Fruit fly (Drosophila melanogaster) whole organism, prepupa: ENCODE measurements around the gene CG14856.

Source experiments
- CG10631 ChIP-seq: fragments of 200-800 bp; sonication (Bioruptor generic); optimal IDR thresholded peaks from 2 replicates; lab custom pipeline; 2016; ENCODE audit warnings: missing biosample characterization, missing genetic modification characterization
- CG10669 ChIP-seq: fragments of 200-800 bp; sonication (Bioruptor generic); optimal IDR thresholded peaks from 3 replicates; lab custom pipeline; 2018; ENCODE audit warnings: missing biosample characterization, mild to moderate bottlenecking, missing genetic modification characterization, moderate library complexity
- CG11762 ChIP-seq: fragments of 200-800 bp; sonication (Bioruptor generic); optimal IDR thresholded peaks from 3 replicates; lab custom pipeline; 2016; ENCODE audit warnings: missing biosample characterization, missing genetic modification characterization; ENCODE audit not compliant: insufficient read depth
- CG11902 ChIP-seq: fragments of 200-800 bp; sonication (Bioruptor generic); optimal IDR thresholded peaks from 3 replicates; lab custom pipeline; 2016; ENCODE audit warnings: missing biosample characterization, missing genetic modification characterization
- CG15336 ChIP-seq: fragments of 200-800 bp; sonication (Bioruptor generic); IDR thresholded peaks from 2 replicates; pipeline ENCODE4 v1.3.6; 2022; ENCODE audit warnings: missing biosample characterization, missing genetic modification characterization
- CG1621 ChIP-seq: fragments of 200-800 bp; sonication (Bioruptor generic); optimal IDR thresholded peaks from 3 replicates; lab custom pipeline; 2018; ENCODE audit warnings: missing biosample characterization, mild to moderate bottlenecking, missing genetic modification characterization
- CG3032 ChIP-seq: fragments of 200-800 bp; optimal IDR thresholded peaks from 2 replicates; lab custom pipeline; 2019; ENCODE audit warnings: missing biosample characterization, mild to moderate bottlenecking, missing genetic modification characterization, moderate library complexity
- CG31627 ChIP-seq: fragments of 200-800 bp; sonication (Bioruptor generic); optimal IDR thresholded peaks from 3 replicates; lab custom pipeline; 2016; ENCODE audit warnings: missing biosample characterization, missing genetic modification characterization
- CG32006 ChIP-seq: fragments of 200-800 bp; sonication (Bioruptor generic); optimal IDR thresholded peaks from 3 replicates; lab custom pipeline; 2017; ENCODE audit warnings: missing biosample characterization, mild to moderate bottlenecking, missing genetic modification characterization
- CG34406 ChIP-seq: fragments of 200-800 bp; sonication (Bioruptor generic); optimal IDR thresholded peaks from 3 replicates; lab custom pipeline; 2016; ENCODE audit warnings: missing biosample characterization, missing genetic modification characterization
- CG3919 ChIP-seq: fragments of 200-800 bp; sonication (Bioruptor generic); optimal IDR thresholded peaks from 3 replicates; lab custom pipeline; 2016; ENCODE audit warnings: missing biosample characterization, missing genetic modification characterization
- CG4318 ChIP-seq: fragments of 200-800 bp; sonication (Bioruptor generic); optimal IDR thresholded peaks from 3 replicates; lab custom pipeline; 2017; ENCODE audit warnings: missing biosample characterization, mild to moderate bottlenecking, missing genetic modification characterization
- CG6163 ChIP-seq: fragments of 200-800 bp; sonication (Bioruptor generic); IDR thresholded peaks from 3 replicates; pipeline ENCODE4 v1.3.6; 2022; ENCODE audit warnings: missing biosample characterization, missing genetic modification characterization
- CG6276 ChIP-seq: fragments of 200-800 bp; sonication (Bioruptor generic); optimal IDR thresholded peaks from 2 replicates; lab custom pipeline; 2017; ENCODE audit warnings: missing biosample characterization, mild to moderate bottlenecking, missing genetic modification characterization
- CG6792 ChIP-seq: fragments of 200-800 bp; sonication (Bioruptor generic); optimal IDR thresholded peaks from 3 replicates; lab custom pipeline; 2016; ENCODE audit warnings: missing biosample characterization, missing genetic modification characterization
- CG6808 ChIP-seq: fragments of 200-800 bp; sonication (Bioruptor generic); optimal IDR thresholded peaks from 3 replicates; lab custom pipeline; 2017; ENCODE audit warnings: missing biosample characterization, missing genetic modification characterization, mild to moderate bottlenecking, moderate library complexity, missing genetic modification reagents
- CG6854 ChIP-seq: fragments of 200-800 bp; sonication (Bioruptor generic); optimal IDR thresholded peaks from 2 replicates; lab custom pipeline; 2017; ENCODE audit warnings: missing biosample characterization, mild to moderate bottlenecking, missing genetic modification characterization
- CG7368 ChIP-seq: fragments of 200-800 bp; sonication (Bioruptor generic); optimal IDR thresholded peaks from 3 replicates; lab custom pipeline; 2016; ENCODE audit warnings: missing biosample characterization, missing genetic modification characterization
- CG8119 ChIP-seq: fragments of 200-800 bp; sonication (Bioruptor generic); IDR thresholded peaks from 3 replicates; pipeline ENCODE4 v1.3.6; 2022; ENCODE audit warnings: missing biosample characterization, missing genetic modification characterization
- CG8319 ChIP-seq: fragments of 200-800 bp; sonication (Bioruptor generic); optimal IDR thresholded peaks from 3 replicates; lab custom pipeline; 2016; ENCODE audit warnings: missing biosample characterization, missing genetic modification characterization
- CG9139 ChIP-seq: fragments of 200-800 bp; sonication (Bioruptor generic); optimal IDR thresholded peaks from 3 replicates; lab custom pipeline; 2017; ENCODE audit warnings: missing biosample characterization, mild to moderate bottlenecking, missing genetic modification characterization
- Eip93F ChIP-seq: fragments of 200-800 bp; sonication (Bioruptor generic); optimal IDR thresholded peaks from 2 replicates; lab custom pipeline; 2016; ENCODE audit warnings: missing biosample characterization, mild to moderate bottlenecking, missing genetic modification characterization
- Ets96B ChIP-seq: fragments of 200-800 bp; optimal IDR thresholded peaks from 2 replicates; lab custom pipeline; 2019; ENCODE audit warnings: missing biosample characterization, mild to moderate bottlenecking, missing genetic modification characterization, moderate library complexity
- Hr38 ChIP-seq: sonication (Bioruptor generic); optimal IDR thresholded peaks from 2 replicates; lab custom pipeline; 2016; ENCODE audit warnings: missing biosample characterization, missing genetic modification characterization
- Hr4 ChIP-seq: fragments of 200-800 bp; sonication (Bioruptor generic); optimal IDR thresholded peaks from 3 replicates; lab custom pipeline; 2016; ENCODE audit warnings: missing biosample characterization, missing genetic modification characterization
- OdsH ChIP-seq: fragments of 200-800 bp; sonication (Bioruptor generic); optimal IDR thresholded peaks from 3 replicates; lab custom pipeline; 2016; ENCODE audit warnings: missing biosample characterization, missing genetic modification characterization
- Smox ChIP-seq: fragments of 200-800 bp; sonication (Bioruptor generic); optimal IDR thresholded peaks from 3 replicates; lab custom pipeline; 2016; ENCODE audit warnings: missing biosample characterization, missing genetic modification characterization
- Sox14 ChIP-seq: fragments of 200-800 bp; sonication (Bioruptor generic); optimal IDR thresholded peaks from 3 replicates; lab custom pipeline; 2016; ENCODE audit warnings: missing biosample characterization, missing genetic modification characterization
- Sox15 ChIP-seq: fragments of 200-800 bp; sonication (Bioruptor generic); optimal IDR thresholded peaks from 3 replicates; lab custom pipeline; 2016; ENCODE audit warnings: missing biosample characterization, missing genetic modification characterization
- achi ChIP-seq: fragments of 200-800 bp; sonication (Bioruptor generic); optimal IDR thresholded peaks from 3 replicates; lab custom pipeline; 2016; ENCODE audit warnings: missing biosample characterization, missing genetic modification characterization
- acj6 ChIP-seq: fragments of 200-800 bp; sonication (Bioruptor generic); optimal IDR thresholded peaks from 3 replicates; lab custom pipeline; 2016; ENCODE audit warnings: missing biosample characterization, missing genetic modification characterization
- dac ChIP-seq: fragments of 200-800 bp; sonication (Bioruptor generic); optimal IDR thresholded peaks from 2 replicates; lab custom pipeline; 2017; ENCODE audit warnings: missing biosample characterization, mild to moderate bottlenecking, missing genetic modification characterization
- dsx ChIP-seq: fragments of 200-800 bp; optimal IDR thresholded peaks from 3 replicates; lab custom pipeline; 2019; ENCODE audit warnings: missing biosample characterization, mild to moderate bottlenecking, missing genetic modification characterization, moderate library complexity; ENCODE audit not compliant: poor library complexity, severe bottlenecking
- eg ChIP-seq: fragments of 200-800 bp; sonication (Bioruptor generic); IDR thresholded peaks from 3 replicates; pipeline ENCODE4 v1.3.6; 2022; ENCODE audit warnings: missing biosample characterization, missing genetic modification characterization
- esn ChIP-seq: fragments of 200-800 bp; sonication (Bioruptor generic); optimal IDR thresholded peaks from 2 replicates; lab custom pipeline; 2016; ENCODE audit warnings: missing biosample characterization, mild to moderate bottlenecking, missing genetic modification characterization, moderate library complexity
- fd59A ChIP-seq: fragments of 200-800 bp; sonication (Bioruptor generic); optimal IDR thresholded peaks from 2 replicates; lab custom pipeline; 2017; ENCODE audit warnings: missing biosample characterization, mild to moderate bottlenecking, missing genetic modification characterization, missing genetic modification reagents
- fd85E ChIP-seq: fragments of 200-800 bp; sonication (Bioruptor generic); optimal IDR thresholded peaks from 3 replicates; lab custom pipeline; 2016; ENCODE audit warnings: missing biosample characterization, missing genetic modification characterization
- fkh ChIP-seq: fragments of 200-800 bp; sonication (Bioruptor generic); optimal IDR thresholded peaks from 3 replicates; lab custom pipeline; 2017; ENCODE audit warnings: missing biosample characterization, mild to moderate bottlenecking, missing genetic modification characterization, moderate library complexity
- lz ChIP-seq: fragments of 200-800 bp; sonication (Bioruptor generic); optimal IDR thresholded peaks from 3 replicates; lab custom pipeline; 2016; ENCODE audit warnings: missing biosample characterization, missing genetic modification characterization
- net ChIP-seq: fragments of 200-800 bp; sonication (Bioruptor generic); optimal IDR thresholded peaks from 3 replicates; lab custom pipeline; 2016; ENCODE audit warnings: missing biosample characterization, missing genetic modification characterization
- salr ChIP-seq, 2 experiments: fragments of 200-800 bp; sonication (Bioruptor generic); optimal IDR thresholded peaks; 3 replicates each; lab custom pipeline; 2016 to 2018; ENCODE audit warnings: missing biosample characterization in 2 of 2, missing genetic modification characterization in 2 of 2, mild to moderate bottlenecking in 1 of 2
- spab ChIP-seq: fragments of 200-800 bp; sonication (Bioruptor generic); optimal IDR thresholded peaks from 2 replicates; lab custom pipeline; 2017; ENCODE audit warnings: missing biosample characterization, mild to moderate bottlenecking, missing genetic modification characterization, missing genetic modification reagents
- ss ChIP-seq, 2 experiments: fragments of 200-800 bp; sonication (Bioruptor generic); optimal IDR thresholded peaks; 2 replicates in 1 of 2; 3 replicates in 1 of 2; lab custom pipeline; 2017 to 2018; ENCODE audit warnings: mild to moderate bottlenecking in 2 of 2, missing biosample characterization in 2 of 2, missing genetic modification characterization in 2 of 2, moderate library complexity in 1 of 2
- svp ChIP-seq: fragments of 200-800 bp; sonication (Bioruptor generic); peaks from one replicate; lab custom pipeline; 2016; ENCODE audit warnings: missing biosample characterization, missing genetic modification characterization
- vri ChIP-seq: fragments of 200-800 bp; sonication (Bioruptor generic); optimal IDR thresholded peaks from 3 replicates; lab custom pipeline; 2016; ENCODE audit warnings: missing biosample characterization, mild to moderate bottlenecking, missing genetic modification characterization

Gene CG14856

DNA sequence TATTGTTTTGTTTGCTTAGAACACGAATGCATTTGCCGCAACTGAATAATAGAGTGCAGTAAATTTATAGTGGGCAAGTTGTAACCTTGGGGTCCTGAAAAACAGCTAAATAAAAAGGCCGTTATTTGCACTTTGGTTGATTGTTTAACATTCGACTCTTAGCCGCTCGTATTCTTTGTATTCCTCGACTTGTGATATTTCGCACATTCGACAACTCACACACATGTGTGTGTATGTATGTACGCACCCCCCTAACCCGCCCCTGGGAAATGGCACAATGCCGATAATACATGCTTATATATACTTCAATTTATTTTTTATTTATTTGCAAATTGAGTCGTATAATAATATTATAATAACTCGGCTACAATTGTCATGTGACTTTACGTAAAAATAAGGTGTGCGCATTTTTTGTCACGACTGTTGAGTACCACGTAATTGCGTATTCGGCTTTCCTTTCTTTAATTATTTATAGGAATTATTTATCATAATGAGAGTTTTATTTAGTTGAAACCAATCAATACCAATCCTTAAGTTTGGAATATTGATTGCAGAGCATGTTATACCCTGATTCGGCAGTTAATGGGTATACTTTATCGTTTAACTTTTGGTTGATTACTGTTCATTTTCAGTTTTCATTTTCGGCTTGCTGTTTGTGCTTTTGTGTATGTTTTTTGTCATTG lies 43.8 kb upstream of the CG14856 start (continued):
- peak; percentile 85 for TF ChIP-seq lz (GFP tag; lab: Kevin White, UChicago)
- TF ChIP-seq net (GFP tag; lab: Kevin White, UChicago), result peak; percentile 44
- no peak for TF ChIP-seq CG6276
- TF ChIP-seq acj6 (GFP tag; lab: Kevin White, UChicago), result peak; percentile 44
- no peak for TF ChIP-seq CG3032
- peak; percentile 46 for TF ChIP-seq fd85E (GFP tag; lab: Kevin White, UChicago)
- peak; percentile 14 for TF ChIP-seq CG32006 (GFP tag; lab: Kevin White, UChicago)
- peak; percentile 53; the same call in 1 of the 2 replicates for TF ChIP-seq CG15336 (GFP tag; lab: Robert Waterston, UW)
- peak; percentile 78; the same call in 2 of the 3 replicates for TF ChIP-seq eg (GFP tag; lab: Robert Waterston, UW)
- TF ChIP-seq spab (GFP tag; lab: Kevin White, UChicago), result no peak
- TF ChIP-seq CG7368 (GFP tag; lab: Kevin White, UChicago), result peak; percentile 37
- no peak for TF ChIP-seq CG10669 (GFP tag; lab: Kevin White, UChicago)
- no peak for TF ChIP-seq Ets96B (tag; lab: Kevin White, UChicago)
- peak; percentile 91 for TF ChIP-seq svp (GFP tag; lab: Kevin White, UChicago)
- TF ChIP-seq CG3919 (GFP tag; lab: Kevin White, UChicago), result peak; percentile 66
- TF ChIP-seq vri (GFP tag; lab: Kevin White, UChicago), result peak; percentile 69
- TF ChIP-seq CG11762 (GFP tag; lab: Kevin White, UChicago), result peak; percentile 22
- no peak for TF ChIP-seq salr (GFP tag; optimal IDR thresholded peaks at IDR 0.05; lab: Kevin White, UChicago)
- TF ChIP-seq CG6792 (GFP tag; lab: Kevin White, UChicago), result peak; percentile 51
- peak; percentile 48 for TF ChIP-seq CG10631 (GFP tag; lab: Kevin White, UChicago)
- TF ChIP-seq CG31627, result peak; percentile 73
- TF ChIP-seq CG8319 (GFP tag; lab: Kevin White, UChicago), result peak; percentile 52
- peak; percentile 58 for TF ChIP-seq Sox14 (GFP tag; lab: Kevin White, UChicago)
- TF ChIP-seq CG6854 (GFP tag; lab: Kevin White, UChicago), result peak; percentile 11
- peak; percentile 83 for TF ChIP-seq esn
- TF ChIP-seq Hr38, result no peak
- no peak for TF ChIP-seq CG1621 (tag; lab: Kevin White, UChicago)
- TF ChIP-seq fd59A (GFP tag; lab: Kevin White, UChicago), result no peak
- peak; percentile 32 for TF ChIP-seq Sox15
- peak; percentile 54 for TF ChIP-seq Eip93F
- TF ChIP-seq, all 60 proteins: peak for 42

DNA sequence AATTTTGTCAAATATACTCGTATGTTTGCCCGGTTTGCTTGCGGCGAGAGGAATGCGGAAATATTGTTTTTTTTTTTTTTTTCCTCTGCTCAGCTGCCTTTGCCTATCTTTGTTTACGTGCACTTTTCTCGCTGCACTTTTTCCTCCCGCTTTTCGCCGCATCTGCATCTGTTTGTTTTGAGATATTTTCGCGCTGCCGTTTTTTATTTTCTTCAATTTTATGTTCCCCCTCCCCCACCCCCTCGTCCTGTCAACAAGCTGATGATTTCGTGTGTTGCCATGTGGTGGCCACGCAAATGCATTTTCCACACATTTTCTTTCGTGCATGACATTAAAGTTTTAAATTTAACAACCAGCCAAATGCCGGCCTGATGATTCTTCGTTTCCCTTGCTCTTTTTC lies 42.7 kb upstream of the CG14856 start:
- no peak for TF ChIP-seq Eip93F
- no peak for TF ChIP-seq ss (GFP tag; optimal IDR thresholded peaks at IDR 0.05; lab: Kevin White, UChicago)
- no peak for TF ChIP-seq CG6808
- TF ChIP-seq CG6854 (GFP tag; lab: Kevin White, UChicago), result no peak
- TF ChIP-seq CG32006 (GFP tag; lab: Kevin White, UChicago), result no peak
- TF ChIP-seq OdsH (GFP tag; lab: Kevin White, UChicago), result no peak
- no peak for TF ChIP-seq fd85E (GFP tag; lab: Kevin White, UChicago)
- no peak for TF ChIP-seq CG6792 (GFP tag; lab: Kevin White, UChicago)
- no peak for TF ChIP-seq acj6 (GFP tag; lab: Kevin White, UChicago)
- TF ChIP-seq fkh (GFP tag; lab: Kevin White, UChicago), result no peak
- TF ChIP-seq dac (GFP tag; lab: Kevin White, UChicago), result no peak
- TF ChIP-seq Smox (GFP tag; lab: Kevin White, UChicago), result no peak
- TF ChIP-seq CG9139 (GFP tag; lab: Kevin White, UChicago), result no peak
- no peak for TF ChIP-seq achi (GFP tag; lab: Kevin White, UChicago)
- TF ChIP-seq dsx (GFP tag; lab: Kevin White, UChicago), result no peak
- peak; percentile 36 for TF ChIP-seq net (GFP tag; lab: Kevin White, UChicago)
- TF ChIP-seq salr (GFP tag; optimal IDR thresholded peaks at IDR 0.05; lab: Kevin White, UChicago), result no peak
- no peak for TF ChIP-seq Hr4
- no peak for TF ChIP-seq CG15336 (GFP tag; lab: Robert Waterston, UW)
- TF ChIP-seq CG34406 (GFP tag; lab: Kevin White, UChicago), result no peak
- TF ChIP-seq CG6163 (GFP tag; lab: Robert Waterston, UW), result peak; percentile 28; the same call in 1 of the 3 replicates
- no peak for TF ChIP-seq CG11902 (GFP tag; lab: Kevin White, UChicago)
- TF ChIP-seq CG8119 (GFP tag; lab: Robert Waterston, UW), result no peak
- peak; percentile 83 for TF ChIP-seq svp (GFP tag; lab: Kevin White, UChicago)
- TF ChIP-seq spab (GFP tag; lab: Kevin White, UChicago), result no peak
- no peak for TF ChIP-seq CG8319 (GFP tag; lab: Kevin White, UChicago)
- TF ChIP-seq CG4318 (GFP tag; lab: Kevin White, UChicago), result no peak
- TF ChIP-seq CG10669 (GFP tag; lab: Kevin White, UChicago), result no peak
- peak; percentile 33; the same call in 1 of the 3 replicates for TF ChIP-seq eg (GFP tag; lab: Robert Waterston, UW)
- no peak for TF ChIP-seq Hr38
- no peak for TF ChIP-seq Ets96B (tag; lab: Kevin White, UChicago)
